Worm (Caenorhabditis elegans) whole organism, L4/young adult: Measurements from ENCODE around the gene T07D1.3.

Experiments
- W03F9.2 ChIP-seq: fragments of 150-350 bp; optimal IDR thresholded peaks from 2 replicates; lab custom pipeline; 2014; ENCODE audit warnings: missing biosample characterization, missing genetic modification characterization
- dao-5 ChIP-seq: sonication (generic microtip); optimal IDR thresholded peaks from 2 replicates; lab custom pipeline; 2016; ENCODE audit warnings: missing genotype, missing genetic modification characterization, moderate library complexity, missing compliant biosample characterization
- him-1 ChIP-seq: sonication (generic microtip); optimal IDR thresholded peaks from 2 replicates; lab custom pipeline; 2016; ENCODE audit warnings: missing genotype, missing genetic modification reagents, missing genetic modification characterization, missing compliant biosample characterization

T07D1.3 gene

DNA sequence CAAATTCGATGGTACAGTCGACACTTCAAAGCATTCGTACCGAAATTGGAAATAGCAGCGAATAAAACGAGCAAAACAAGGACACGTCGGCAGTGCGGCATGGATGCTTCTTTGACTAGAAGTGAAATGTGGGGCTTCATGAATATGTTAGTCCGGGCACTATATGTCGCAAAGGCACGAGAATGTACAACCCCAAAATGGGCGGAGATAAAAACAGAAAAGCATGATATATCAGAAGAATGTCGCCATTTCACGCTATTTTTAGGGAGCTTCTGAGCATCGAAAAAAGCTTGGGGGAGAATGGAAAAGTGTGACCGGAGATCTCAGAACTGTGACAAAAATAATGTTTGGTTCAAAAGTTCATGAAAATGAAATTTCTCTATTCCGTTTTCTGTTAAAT lies at the start of gene T07D1.3:
Gene T07D1.3, minus strand, starts transcription at position 101 of the 400 bp plus-strand sequence.
- TF ChIP-seq W03F9.2 (tag; lab: Kevin White, UChicago) (no peak), him-1 (tag; lab: Kevin White, UChicago) (no peak), dao-5 (tag; lab: Kevin White, UChicago) (no peak)

- TF ChIP-seq W03F9.2 (tag; lab: Kevin White, UChicago) (no peak), him-1 (tag; lab: Kevin White, UChicago) (peak; percentile 47)
Measured at ce11 chrX:2488526-2489098, 45.4 kb upstream of the T07D1.3 start, which contains the start of gene hid-1. TSS of gene hid-1 (plus strand) at chrX:2489048.

ce11 chrX:2483078-2483477 lies 39.9 kb upstream of the T07D1.3 start, which contains the start of gene K02E10.4:
TSS of gene K02E10.4 (plus strand) at chrX:2483263.
- TF ChIP-seq him-1 (tag; lab: Kevin White, UChicago): no peak
- TF ChIP-seq W03F9.2 (tag; lab: Kevin White, UChicago): no peak
- no peak for TF ChIP-seq dao-5 (tag; lab: Kevin White, UChicago)

DNA sequence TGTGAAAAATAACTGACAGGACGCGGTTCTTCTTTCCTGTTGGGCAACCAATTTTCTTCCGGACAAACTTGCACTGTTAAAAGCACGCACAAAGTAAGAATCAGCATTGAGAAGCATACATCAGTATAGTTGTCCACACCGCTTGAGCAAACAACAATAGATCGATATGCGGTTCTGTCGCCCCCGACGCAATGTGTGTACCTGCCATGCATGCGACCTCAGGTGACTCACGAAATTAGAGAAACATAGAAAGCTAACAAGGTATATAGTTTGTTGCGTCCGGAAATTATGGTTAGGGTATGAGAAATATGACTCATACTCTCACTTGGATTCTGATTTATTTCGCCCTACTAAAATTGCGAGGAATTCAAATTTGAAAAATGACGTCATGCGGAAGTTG lies 39.4 kb upstream of the T07D1.3 start, which contains the start of gene K02E10.6:
Gene K02E10.6, minus strand, starts transcription at position 149 of the 400 bp plus-strand sequence.
- no peak for TF ChIP-seq him-1 (tag; lab: Kevin White, UChicago)
- TF ChIP-seq dao-5 (tag; lab: Kevin White, UChicago): no peak
- no peak for TF ChIP-seq W03F9.2 (tag; lab: Kevin White, UChicago)

DNA sequence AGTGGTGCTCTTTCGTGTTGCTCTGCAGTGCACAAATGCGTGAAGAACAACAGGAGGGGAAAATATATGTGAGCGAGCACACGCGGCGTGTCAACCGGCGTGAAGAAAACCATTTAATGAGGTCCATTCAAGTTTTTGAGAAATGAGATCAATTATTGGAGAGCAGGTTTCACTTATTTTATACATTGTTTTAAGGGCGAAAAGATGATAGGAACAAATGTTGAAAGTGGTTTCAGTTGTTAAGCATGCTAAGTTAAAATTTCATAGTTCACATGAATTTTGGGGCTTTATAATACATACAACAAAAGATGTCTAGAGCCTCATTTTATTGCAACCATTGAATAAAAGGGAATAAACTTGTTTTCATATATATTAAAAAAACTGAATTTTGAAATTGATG lies 35.6 kb upstream of the T07D1.3 start, which contains the start of gene K02E10.5:
Gene K02E10.5, minus strand, starts transcription at position 101 of the 400 bp plus-strand sequence.
- TF ChIP-seq him-1 (tag; lab: Kevin White, UChicago) (no peak), W03F9.2 (tag; lab: Kevin White, UChicago) (no peak)

DNA sequence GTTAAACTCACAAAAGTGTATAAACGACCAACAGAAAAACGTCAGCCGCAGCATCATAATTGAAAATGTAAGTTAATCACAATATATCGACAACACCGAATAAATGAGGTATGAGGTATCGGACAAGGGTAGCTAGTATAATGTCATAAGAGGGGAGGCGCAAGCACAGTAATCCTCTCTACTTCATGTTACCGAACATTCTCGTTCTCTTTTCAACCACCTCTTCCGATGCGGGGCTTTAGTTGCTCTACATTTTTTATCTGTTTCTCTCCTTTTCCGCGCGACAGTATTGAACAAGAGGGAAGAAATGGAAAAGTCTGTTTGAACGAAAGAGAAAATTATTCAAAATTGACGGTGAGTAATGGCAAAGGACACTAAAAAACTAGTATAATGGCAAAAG lies 32.7 kb upstream of the T07D1.3 start, which contains the start of gene R04B3.3:
Gene R04B3.3, minus strand, starts transcription at position 101 of the 400 bp plus-strand sequence.
- TF ChIP-seq W03F9.2 (tag; lab: Kevin White, UChicago) (no peak), him-1 (tag; lab: Kevin White, UChicago) (no peak), dao-5 (tag; lab: Kevin White, UChicago) (no peak)

DNA sequence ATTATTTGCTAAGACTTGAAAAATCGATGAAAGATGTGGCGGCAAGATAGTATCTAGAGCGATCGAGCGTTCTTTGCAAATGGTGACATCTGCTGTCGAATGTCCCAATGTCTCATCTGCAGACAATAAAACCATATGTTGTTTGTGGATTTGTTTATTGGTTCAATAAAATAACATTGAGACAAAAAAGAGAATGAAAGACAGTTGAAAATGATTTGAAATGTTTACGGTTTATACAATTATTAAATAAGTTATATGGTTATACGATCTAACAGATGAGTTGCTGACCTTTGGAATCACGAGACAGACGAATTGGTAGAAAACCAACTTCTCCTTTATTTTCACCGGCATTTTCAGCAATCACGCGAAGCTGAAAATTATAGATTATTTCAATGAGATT lies 30.4 kb upstream of the T07D1.3 start, which contains the start of gene R04B3.2:
Gene R04B3.2, minus strand, starts transcription at position 101 of the 400 bp plus-strand sequence.
- no peak for TF ChIP-seq W03F9.2 (tag; lab: Kevin White, UChicago)

DNA sequence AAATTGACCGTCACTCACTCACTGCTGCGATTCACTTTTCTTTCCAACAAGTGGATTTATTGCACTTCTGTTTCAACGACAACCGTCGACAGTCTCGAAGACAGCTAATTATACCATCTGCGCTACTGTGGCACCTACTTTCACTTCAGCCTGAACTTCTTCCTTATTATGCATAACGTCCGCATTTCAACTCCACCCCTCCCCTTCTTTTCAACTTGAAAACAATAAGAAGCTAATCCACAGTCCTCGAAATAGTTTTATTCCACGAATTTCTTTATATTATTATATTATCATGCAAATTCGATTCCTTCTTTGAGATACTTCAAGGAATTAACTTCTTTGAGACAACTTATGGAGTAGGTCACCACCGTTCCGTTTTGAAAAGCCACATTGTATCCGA lies 28.1 kb upstream of the T07D1.3 start, which contains the start of gene R04B3.1:
Gene R04B3.1, minus strand, starts transcription at position 101 of the 400 bp plus-strand sequence.
- TF ChIP-seq W03F9.2 (tag; lab: Kevin White, UChicago) (no peak), dao-5 (tag; lab: Kevin White, UChicago) (no peak), him-1 (tag; lab: Kevin White, UChicago) (no peak)

ce11 chrX:2464064-2464463 lies 20.9 kb upstream of the T07D1.3 start:
- no peak for TF ChIP-seq W03F9.2 (tag; lab: Kevin White, UChicago)
- no peak for TF ChIP-seq him-1 (tag; lab: Kevin White, UChicago)
- no peak for TF ChIP-seq dao-5 (tag; lab: Kevin White, UChicago)

ce11 chrX:2461742-2462141 lies 18.5 kb upstream of the T07D1.3 start:
- no peak for TF ChIP-seq W03F9.2 (tag; lab: Kevin White, UChicago)
- no peak for TF ChIP-seq him-1 (tag; lab: Kevin White, UChicago)
- TF ChIP-seq dao-5 (tag; lab: Kevin White, UChicago): no peak

DNA sequence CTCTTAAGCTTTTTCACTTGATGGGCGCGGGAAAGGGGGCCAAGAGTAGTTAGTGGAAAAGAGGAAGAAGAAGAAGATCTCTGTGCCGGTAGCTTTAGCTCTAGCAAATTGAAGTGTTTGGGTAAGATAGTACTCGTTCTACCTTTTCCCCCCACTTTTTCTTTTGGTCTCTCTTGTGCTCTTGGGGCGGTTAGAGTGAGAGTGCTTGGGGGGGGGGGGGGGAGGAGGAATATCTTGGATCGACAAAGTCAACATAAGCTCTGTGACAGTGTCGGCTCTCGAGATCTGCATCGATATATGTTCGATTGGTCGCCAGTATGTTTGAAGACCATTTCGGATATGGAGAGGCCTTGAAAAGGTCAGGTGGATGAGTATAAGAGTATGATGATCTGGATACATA lies 16.6 kb upstream of the T07D1.3 start, which contains the start of gene fox-1:
Gene fox-1, minus strand, starts transcription at position 101 of the 400 bp plus-strand sequence.
- no peak for TF ChIP-seq W03F9.2 (tag; lab: Kevin White, UChicago)

- no peak for TF ChIP-seq dao-5 (tag; lab: Kevin White, UChicago)
- no peak for TF ChIP-seq W03F9.2 (tag; lab: Kevin White, UChicago)
- no peak for TF ChIP-seq him-1 (tag; lab: Kevin White, UChicago)
Measured at ce11 chrX:2457461-2457860, 14.3 kb upstream of the T07D1.3 start.

DNA sequence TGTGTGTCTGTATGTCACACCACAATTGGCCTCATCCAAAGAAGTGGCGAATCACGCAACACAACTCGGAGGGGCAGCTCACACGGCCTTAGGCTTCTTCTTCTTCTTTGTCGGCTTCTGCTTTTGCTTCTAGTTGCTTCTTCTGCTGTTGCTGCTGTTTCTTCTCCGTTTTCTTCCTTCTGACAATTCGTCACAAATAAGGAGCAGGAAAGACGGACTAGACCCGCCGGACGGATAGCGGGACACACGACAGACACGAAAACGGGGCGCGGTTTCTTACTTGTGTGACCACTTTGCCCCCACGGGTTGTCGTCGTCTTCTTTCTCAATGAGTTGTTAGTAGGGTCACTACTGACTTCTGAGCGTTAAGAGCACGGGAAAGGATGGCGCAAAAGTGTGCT lies 12.9 kb upstream of the T07D1.3 start:
- peak; percentile 3 for TF ChIP-seq him-1 (tag; lab: Kevin White, UChicago)
- no peak for TF ChIP-seq W03F9.2 (tag; lab: Kevin White, UChicago)

- TF ChIP-seq dao-5 (tag; lab: Kevin White, UChicago) (no peak), him-1 (tag; lab: Kevin White, UChicago) (no peak), W03F9.2 (tag; lab: Kevin White, UChicago) (no peak)
Measured at ce11 chrX:2454914-2455313, 11.7 kb upstream of the T07D1.3 start.
